Fruit fly (Drosophila melanogaster): Measurements from ENCODE around the gene Gr93c.

Gr93c gene

DNA sequence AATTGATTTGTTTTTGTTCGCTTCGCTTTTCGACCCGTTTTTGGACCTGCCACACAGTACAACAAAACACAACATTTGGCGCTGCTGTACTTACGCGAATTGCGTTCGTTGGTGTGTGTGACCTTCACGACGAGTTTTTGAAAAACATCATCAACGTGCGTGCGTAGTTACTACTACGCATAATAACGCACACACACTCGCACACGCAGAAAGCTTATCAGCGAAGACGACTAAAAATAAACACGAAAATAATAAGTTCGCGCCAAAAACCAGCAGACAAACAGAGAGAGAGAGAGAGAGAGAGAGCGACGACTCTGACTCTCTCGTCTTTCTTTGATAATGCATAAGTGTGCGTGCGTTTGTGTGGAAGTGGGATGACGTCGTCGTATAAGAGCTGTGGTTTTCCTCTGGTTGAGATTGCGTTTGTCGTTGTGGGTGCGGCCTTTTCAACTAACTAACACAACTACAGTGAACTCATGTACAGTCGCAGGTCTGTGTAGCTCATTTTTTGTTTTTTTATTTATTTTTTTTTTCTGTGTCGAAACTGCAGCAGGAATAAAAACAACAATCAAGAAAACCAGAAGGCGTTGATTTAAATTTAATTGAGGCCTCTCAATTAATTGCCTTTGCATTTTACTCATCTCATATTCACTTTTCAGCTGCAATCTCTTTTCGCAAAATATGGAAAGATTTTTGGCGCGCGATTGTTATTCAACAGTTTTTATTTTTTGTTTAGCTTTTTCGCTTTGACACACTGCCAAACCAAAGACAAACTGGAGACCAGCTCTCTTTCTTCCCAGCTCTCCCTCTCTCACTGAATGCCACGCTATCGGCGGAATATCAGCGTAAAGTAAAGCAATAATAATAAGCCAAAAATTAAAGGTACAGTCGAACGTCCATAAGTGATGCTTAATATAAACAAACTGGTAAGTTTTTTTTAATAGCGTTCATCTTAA is 8.8 kb upstream of the Gr93c start (continued):
- TF ChIP-seq CG8119 (GFP tag; IDR thresholded peaks at IDR 0.05) (peak; percentile 62), CG11902 (GFP tag; optimal IDR thresholded peaks at IDR 0.05) (no peak), ss (GFP tag; optimal IDR thresholded peaks at IDR 0.05) (peak; percentile 86 to 87), Ets96B (tag; optimal IDR thresholded peaks at IDR 0.05) (no peak), CG11294 (GFP tag; IDR thresholded peaks at IDR 0.05) (no peak), eg (GFP tag; IDR thresholded peaks at IDR 0.05) (peak; percentile 81), CG6854 (GFP tag; optimal IDR thresholded peaks at IDR 0.05) (peak; percentile 71), Hr38 (GFP tag; optimal IDR thresholded peaks at IDR 0.05) (no peak), CG6276 (GFP tag; optimal IDR thresholded peaks at IDR 0.05) (peak; percentile 46), pdm3 (GFP tag; optimal IDR thresholded peaks at IDR 0.05) (peak; percentile 38), fkh (GFP tag; optimal IDR thresholded peaks at IDR 0.05) (peak; percentile 90), CG4318 (GFP tag; optimal IDR thresholded peaks at IDR 0.05) (no peak), esn (GFP tag; optimal IDR thresholded peaks at IDR 0.05) (peak; percentile 28), lz (GFP tag; optimal IDR thresholded peaks at IDR 0.05) (no peak), CG3032 (tag; optimal IDR thresholded peaks at IDR 0.05) (peak; percentile 16), acj6 (GFP tag; optimal IDR thresholded peaks at IDR 0.05) (no peak), CG6792 (GFP tag; optimal IDR thresholded peaks at IDR 0.05) (peak; percentile 31), CG10669 (GFP tag; optimal IDR thresholded peaks at IDR 0.05) (peak; percentile 7), CG7368 (GFP tag; optimal IDR thresholded peaks at IDR 0.05) (peak; percentile 35), CG8319 (GFP tag; optimal IDR thresholded peaks at IDR 0.05) (peak; percentile 29), spab (GFP tag; optimal IDR thresholded peaks at IDR 0.05) (peak; percentile 58), Hr39 (GFP tag; optimal IDR thresholded peaks at IDR 0.05) (no peak), achi (GFP tag; optimal IDR thresholded peaks at IDR 0.05) (peak; percentile 6), CG34406 (GFP tag; optimal IDR thresholded peaks at IDR 0.05) (peak; percentile 33), OdsH (GFP tag; optimal IDR thresholded peaks at IDR 0.05) (peak; percentile 3), CG6808 (GFP tag; optimal IDR thresholded peaks at IDR 0.05) (peak; percentile 70), Sox14 (GFP tag; optimal IDR thresholded peaks at IDR 0.05) (peak; percentile 38)

DNA sequence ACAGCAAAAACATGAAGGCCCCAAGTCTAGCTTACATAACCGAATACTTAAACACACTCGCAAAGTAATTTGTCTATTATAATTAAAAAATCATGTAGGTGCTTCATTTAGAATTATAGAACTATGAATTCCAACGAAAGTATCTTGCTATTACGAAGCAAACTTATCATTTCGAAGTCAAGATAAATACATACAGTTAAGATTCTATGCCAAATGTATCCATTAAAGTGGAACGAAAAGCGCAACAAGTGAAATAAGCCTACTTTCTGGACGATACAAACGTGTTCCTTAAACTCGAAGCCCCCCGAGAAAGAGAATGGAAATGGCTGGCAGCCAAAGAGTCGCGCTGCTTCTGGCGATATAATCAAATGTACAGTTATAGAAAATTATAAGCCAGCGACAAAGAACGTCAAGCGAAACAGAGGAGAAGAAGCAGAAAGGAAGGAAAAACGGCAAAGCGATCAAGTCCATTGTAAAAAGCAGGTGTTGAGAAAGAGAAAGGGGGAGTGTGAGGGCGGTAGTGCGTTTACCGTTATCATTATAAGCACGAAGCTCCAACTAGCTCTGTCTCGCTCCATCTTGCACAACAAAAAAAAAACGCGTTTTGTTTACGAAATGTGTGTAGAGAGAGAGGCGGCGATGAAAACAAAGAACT is 7.6 kb upstream of the Gr93c start:
- TF ChIP-seq salr (GFP tag; optimal IDR thresholded peaks at IDR 0.05) (no peak), Lpt (GFP tag; optimal IDR thresholded peaks at IDR 0.05) (peak; percentile 3), Gug (GFP tag; IDR thresholded peaks at IDR 0.05) (no peak), net (GFP tag; optimal IDR thresholded peaks at IDR 0.05) (no peak), CG1621 (tag; optimal IDR thresholded peaks at IDR 0.05) (no peak), CG11902 (GFP tag; optimal IDR thresholded peaks at IDR 0.05) (no peak), Met (GFP tag; optimal IDR thresholded peaks at IDR 0.05) (no peak), CG15336 (GFP tag; IDR thresholded peaks at IDR 0.05) (0 out of 2 replicates have a peak, but pooled peaks have one; percentile 15), eg (GFP tag; IDR thresholded peaks at IDR 0.05) (no peak), CG8119 (GFP tag; IDR thresholded peaks at IDR 0.05) (0 out of 3 replicates have a peak, but pooled peaks have one; percentile 12), achi (GFP tag; optimal IDR thresholded peaks at IDR 0.05) (no peak), Eip93F (GFP tag; optimal IDR thresholded peaks at IDR 0.05) (no peak), CG6792 (GFP tag; optimal IDR thresholded peaks at IDR 0.05) (no peak), CG3919 (GFP tag; optimal IDR thresholded peaks at IDR 0.05) (peak; percentile 13), Hr4 (GFP tag; optimal IDR thresholded peaks at IDR 0.05) (peak; percentile 11), CG4318 (GFP tag; optimal IDR thresholded peaks at IDR 0.05) (no peak), Eip78C (GFP tag) (peak; percentile 72), Eip75B (GFP tag; optimal IDR thresholded peaks at IDR 0.05) (no peak), CG10669 (GFP tag; optimal IDR thresholded peaks at IDR 0.05) (peak; percentile 48), spab (GFP tag; optimal IDR thresholded peaks at IDR 0.05) (peak; percentile 30), dsx (GFP tag; optimal IDR thresholded peaks at IDR 0.05; ENCODE audit: poor library complexity, severe bottlenecking) (peak; percentile 15), CG6854 (GFP tag; optimal IDR thresholded peaks at IDR 0.05) (peak; percentile 2), Sox15 (GFP tag; optimal IDR thresholded peaks at IDR 0.05) (no peak), Hr39 (GFP tag; optimal IDR thresholded peaks at IDR 0.05) (no peak), CG3032 (tag; optimal IDR thresholded peaks at IDR 0.05) (no peak), CG6276 (GFP tag; optimal IDR thresholded peaks at IDR 0.05) (peak; percentile 21), dac (GFP tag; optimal IDR thresholded peaks at IDR 0.05) (no peak), Ets96B (tag; optimal IDR thresholded peaks at IDR 0.05) (peak; percentile 30), lz (GFP tag; optimal IDR thresholded peaks at IDR 0.05) (no peak), vri (GFP tag; optimal IDR thresholded peaks at IDR 0.05) (peak; percentile 40), esn (GFP tag; optimal IDR thresholded peaks at IDR 0.05) (peak; percentile 28), pdm3 (GFP tag; optimal IDR thresholded peaks at IDR 0.05) (peak; percentile 27), topi (GFP tag; optimal IDR thresholded peaks at IDR 0.05) (no peak), OdsH (GFP tag; optimal IDR thresholded peaks at IDR 0.05) (no peak)

All from whole organism, prepupa.